Fruit fly (Drosophila melanogaster): ENCODE data around the gene CG10405.

Gene CG10405

dm6 chr3R:16497379-16497778 lies 43.1 kb downstream of the CG10405 start (continued):
- peak; percentile 78 for TF ChIP-seq CG6254 (GFP tag; optimal IDR thresholded peaks at IDR 0.05)
- peak; percentile 69 for TF ChIP-seq peb (GFP tag; IDR thresholded peaks at IDR 0.05)
- TF ChIP-seq Dref (GFP tag; IDR thresholded peaks at IDR 0.05), result no peak
- peak; percentile 53; the same call in 1 of the 2 replicates for TF ChIP-seq GATAe (GFP tag; conservative IDR thresholded peaks at IDR 0.05)
- TF ChIP-seq Nf-YC (tag; optimal IDR thresholded peaks at IDR 0.05), result peak; percentile 74
- TF ChIP-seq H2.0 (GFP tag; IDR thresholded peaks at IDR 0.05), result peak; percentile 77
- peak; percentile 70 for TF ChIP-seq Optix (GFP tag; IDR thresholded peaks at IDR 0.05)
- TF ChIP-seq B-H2 (GFP tag; optimal IDR thresholded peaks at IDR 0.05), result peak; percentile 53
- TF ChIP-seq CG9437 (GFP tag; optimal IDR thresholded peaks at IDR 0.05), result peak; percentile 68
- TF ChIP-seq Dek (tag; optimal IDR thresholded peaks at IDR 0.05), result peak; percentile 87
- TF ChIP-seq vfl (GFP tag; optimal IDR thresholded peaks at IDR 0.05), result peak; percentile 45
- peak; percentile 60 for TF ChIP-seq CG14014 (GFP tag; IDR thresholded peaks at IDR 0.05)
- peak; percentile 84 for TF ChIP-seq CG32772 (GFP tag; IDR thresholded peaks at IDR 0.05)
- peak; percentile 20 for TF ChIP-seq Sry-β (GFP tag; optimal IDR thresholded peaks at IDR 0.05)
- TF ChIP-seq CG30431 (GFP tag; optimal IDR thresholded peaks at IDR 0.05), result peak; percentile 70
- peak; percentile 33 for TF ChIP-seq CHES-1-like (GFP tag; optimal IDR thresholded peaks at IDR 0.05)
- peak; percentile 72 for TF ChIP-seq Taf1 (GFP tag; IDR thresholded peaks at IDR 0.05)
- peak; percentile 54 for TF ChIP-seq CG3407 (GFP tag; optimal IDR thresholded peaks at IDR 0.05)
- no peak for TF ChIP-seq exex (tag; optimal IDR thresholded peaks at IDR 0.05)
- peak; percentile 47; the same call in 1 of the 2 replicates for TF ChIP-seq toy (GFP tag; IDR thresholded peaks at IDR 0.05)
- TF ChIP-seq CG8478 (optimal IDR thresholded peaks at IDR 0.05), result no peak
- TF ChIP-seq disco-r (GFP tag; optimal IDR thresholded peaks at IDR 0.05), result peak; percentile 38
- TF ChIP-seq CG17361 (GFP tag; IDR thresholded peaks at IDR 0.05), result peak; percentile 86
- peak; percentile 87 for TF ChIP-seq Blimp-1 (GFP tag; optimal IDR thresholded peaks at IDR 0.05)
- TF ChIP-seq Dfd (GFP tag; optimal IDR thresholded peaks at IDR 0.05), result no peak
- no peak for TF ChIP-seq z (GFP tag; IDR thresholded peaks at IDR 0.05)
- no peak for TF ChIP-seq CG34224 (GFP tag; IDR thresholded peaks at IDR 0.05; ENCODE audit: partially characterized antibody)
- peak; percentile 56; the same call in 2 of the 3 replicates for TF ChIP-seq croc (GFP tag; conservative IDR thresholded peaks at IDR 0.05)
- peak; percentile 46 for TF ChIP-seq CG9609 (GFP tag; optimal IDR thresholded peaks at IDR 0.05)
- peak; percentile 24; the same call in 1 of the 2 replicates for TF ChIP-seq rib (GFP tag; IDR thresholded peaks at IDR 0.05)
- no peak for TF ChIP-seq CG7963 (GFP tag; IDR thresholded peaks at IDR 0.05; ENCODE audit: partially characterized antibody)
- TF ChIP-seq ro (GFP tag; IDR thresholded peaks at IDR 0.05), result peak; percentile 61
- peak; percentile 86 for TF ChIP-seq CG6175 (GFP tag; IDR thresholded peaks at IDR 0.05)
- no peak for TF ChIP-seq hbn (GFP tag; IDR thresholded peaks at IDR 0.05; ENCODE audit: partially characterized antibody)
- TF ChIP-seq Fer2 (tag; optimal IDR thresholded peaks at IDR 0.05), result peak; percentile 68
- TF ChIP-seq Bteb2 (GFP tag; optimal IDR thresholded peaks at IDR 0.05), result peak; percentile 35
- TF ChIP-seq oc (tag; optimal IDR thresholded peaks at IDR 0.05), result peak; percentile 73
- peak; percentile 85 for TF ChIP-seq tin (GFP tag; optimal IDR thresholded peaks at IDR 0.05)
- peak; percentile 74 for TF ChIP-seq bab2 (GFP tag; optimal IDR thresholded peaks at IDR 0.05)
- no peak for TF ChIP-seq sima (GFP tag; optimal IDR thresholded peaks at IDR 0.05)
- peak; percentile 80 for TF ChIP-seq CG14710 (tag; optimal IDR thresholded peaks at IDR 0.05)
- TF ChIP-seq CG18011 (GFP tag; optimal IDR thresholded peaks at IDR 0.05), result peak; percentile 51
- no peak for TF ChIP-seq amos (GFP tag; IDR thresholded peaks at IDR 0.05; ENCODE audit: partially characterized antibody)
- peak; percentile 91 for TF ChIP-seq Mrtf (GFP tag; IDR thresholded peaks at IDR 0.05)
- peak; percentile 78 for TF ChIP-seq gcm (GFP tag; optimal IDR thresholded peaks at IDR 0.05)
- peak; percentile 26; the same call in 1 of the 2 replicates for TF ChIP-seq Bgb (GFP tag; IDR thresholded peaks at IDR 0.05; ENCODE audit: partially characterized antibody)
- no peak for TF ChIP-seq CG2129 (GFP tag; IDR thresholded peaks at IDR 0.05; ENCODE audit: partially characterized antibody)
- peak; percentile 53 for TF ChIP-seq CG10565 (GFP tag; optimal IDR thresholded peaks at IDR 0.05)
- TF ChIP-seq lmd (GFP tag; IDR thresholded peaks at IDR 0.05), result peak; percentile 86
- peak; percentile 46 for TF ChIP-seq dm (GFP tag; optimal IDR thresholded peaks at IDR 0.05)
- TF ChIP-seq CG13775 (GFP tag; optimal IDR thresholded peaks at IDR 0.05), result peak; percentile 75
